Worm (Caenorhabditis elegans): ENCODE measurements around the gene che-12.
A peak's percentile ranks its signal among the peaks of the same experiment; 100 is the strongest.

The che-12 gene

ce11 chrV:10307283-10307682, at the start of gene che-12:
Gene che-12 (minus strand): TSS chrV:10307383.
- no peak for TF ChIP-seq spr-1 (tag; optimal IDR thresholded peaks at IDR 0.05)
- TF ChIP-seq F37D6.2 (tag; optimal IDR thresholded peaks at IDR 0.05): no peak
- TF ChIP-seq nhr-77 (tag; optimal IDR thresholded peaks at IDR 0.05): no peak
- TF ChIP-seq ZK546.5 (tag; optimal IDR thresholded peaks at IDR 0.05): no peak
- no peak for TF ChIP-seq arid-1 (GFP tag; conservative IDR thresholded peaks at IDR 0.05)
- TF ChIP-seq dmd-6 (GFP tag; IDR thresholded peaks at IDR 0.05): no peak
- TF ChIP-seq Y48G9A.11 (GFP tag; IDR thresholded peaks at IDR 0.05): no peak
- no peak for TF ChIP-seq mxl-3 (GFP tag; optimal IDR thresholded peaks at IDR 0.05)
- TF ChIP-seq Y5F2A.4 (GFP tag; optimal IDR thresholded peaks at IDR 0.05): no peak
- TF ChIP-seq lsy-2 (tag; optimal IDR thresholded peaks at IDR 0.05): no peak
- no peak for TF ChIP-seq daf-19 (GFP tag; conservative IDR thresholded peaks at IDR 0.05)
- no peak for TF ChIP-seq lin-39 (tag; optimal IDR thresholded peaks at IDR 0.05)
- TF ChIP-seq fos-1 (tag; optimal IDR thresholded peaks at IDR 0.05): no peak
- TF ChIP-seq unc-62 (GFP tag; optimal IDR thresholded peaks at IDR 0.05 in 1 of 2): no peak
- TF ChIP-seq unc-62 (tag; optimal IDR thresholded peaks at IDR 0.05): no peak
- TF ChIP-seq rbr-2 (tag; optimal IDR thresholded peaks at IDR 0.05): no peak

- peak; percentile 56; the same call in 1 of the 2 replicates for TF ChIP-seq dmd-6 (GFP tag; IDR thresholded peaks at IDR 0.05)
- peak; percentile 6 for TF ChIP-seq nhr-48 (tag; optimal IDR thresholded peaks at IDR 0.05)
- no peak for TF ChIP-seq nhr-42 (GFP tag; IDR thresholded peaks at IDR 0.05)
- TF ChIP-seq nhr-10 (tag; optimal IDR thresholded peaks at IDR 0.05): no peak
- TF ChIP-seq unc-130 (GFP tag; optimal IDR thresholded peaks at IDR 0.05): peak; percentile 95
- peak; percentile 27 for TF ChIP-seq lin-13 (GFP tag; optimal IDR thresholded peaks at IDR 0.05)
- TF ChIP-seq nhr-41 (GFP tag; IDR thresholded peaks at IDR 0.05): no peak
- TF ChIP-seq rbr-2 (tag; optimal IDR thresholded peaks at IDR 0.05): peak; percentile 63
- TF ChIP-seq hmg-1.1 (GFP tag; IDR thresholded peaks at IDR 0.05): 0 out of 2 replicates have a peak, but pooled peaks have one; percentile 12
- peak; percentile 42 for TF ChIP-seq hlh-11 (tag; optimal IDR thresholded peaks at IDR 0.05)
- peak; percentile 86 for TF ChIP-seq nhr-6 (tag; optimal IDR thresholded peaks at IDR 0.05)
- peak in 1 of 2 experiments; percentile 88 for TF ChIP-seq hif-1 (tag; optimal IDR thresholded peaks at IDR 0.05)
- TF ChIP-seq mep-1 (tag; optimal IDR thresholded peaks at IDR 0.05): peak; percentile 70
- TF ChIP-seq dve-1 (tag; optimal IDR thresholded peaks at IDR 0.05; ENCODE audit: insufficient read depth): peak; percentile 74
- TF ChIP-seq lin-1 (GFP tag; IDR thresholded peaks at IDR 0.05): no peak
- no peak for TF ChIP-seq D1046.2 (GFP tag; IDR thresholded peaks at IDR 0.05)
- peak; percentile 75 for TF ChIP-seq madf-9 (GFP tag; conservative IDR thresholded peaks at IDR 0.05)
- TF ChIP-seq T20F7.1 (GFP tag; optimal IDR thresholded peaks at IDR 0.05): peak; percentile 69
- TF ChIP-seq zip-11 (GFP tag; IDR thresholded peaks at IDR 0.05): no peak
- peak; percentile 94 for TF ChIP-seq dpl-1 (GFP tag; optimal IDR thresholded peaks at IDR 0.05)
- peak; percentile 3 for TF ChIP-seq lin-15B (tag; optimal IDR thresholded peaks at IDR 0.05)
- TF ChIP-seq Y48G9A.11 (GFP tag; IDR thresholded peaks at IDR 0.05): no peak
- no peak for TF ChIP-seq daf-16 (GFP tag; optimal IDR thresholded peaks at IDR 0.05)
- peak; percentile 52 for TF ChIP-seq daf-16 (tag; optimal IDR thresholded peaks at IDR 0.05)
- TF ChIP-seq duxl-1 (tag; optimal IDR thresholded peaks at IDR 0.05; ENCODE audit: poor library complexity): peak; percentile 49
- TF ChIP-seq unc-62 (GFP tag; optimal IDR thresholded peaks at IDR 0.05 in 1 of 2): no peak
- no peak for TF ChIP-seq unc-62 (tag; optimal IDR thresholded peaks at IDR 0.05)
- TF ChIP-seq dmd-9 (GFP tag; IDR thresholded peaks at IDR 0.05): peak; percentile 82
- TF ChIP-seq nhr-102 (tag; optimal IDR thresholded peaks at IDR 0.05): peak; percentile 66
- peak; percentile 79 for TF ChIP-seq aha-1 (tag)
- peak; percentile 99 for TF ChIP-seq mes-2 (tag; optimal IDR thresholded peaks at IDR 0.05; ENCODE audit: poor library complexity, severe bottlenecking)
- TF ChIP-seq nhr-28 (tag; optimal IDR thresholded peaks at IDR 0.05): peak; percentile 30
- TF ChIP-seq ZK337.2 (GFP tag; IDR thresholded peaks at IDR 0.05): peak; percentile 84
- TF ChIP-seq hlh-30 (tag; optimal IDR thresholded peaks at IDR 0.05; ENCODE audit: insufficient read depth): peak; percentile 72
- peak; percentile 78 for TF ChIP-seq lin-38 (GFP tag; IDR thresholded peaks at IDR 0.05)
- peak; percentile 55 for TF ChIP-seq F37D6.2 (tag; optimal IDR thresholded peaks at IDR 0.05)
- TF ChIP-seq lsy-2 (tag; optimal IDR thresholded peaks at IDR 0.05): peak in 1 of 2 experiments; percentile 88
Observed at ce11 chrV:10355773-10356335, 48.7 kb upstream of the che-12 start, which contains the start of gene sluh-7. Gene sluh-7 (minus strand): TSS chrV:10355823.

All from whole organism, L4 larva.